Worm (Caenorhabditis elegans) whole organism, L3 larva: ENCODE data around the gene F49C12.3.

Experiments used
- fkh-10 ChIP-seq: sonication (generic microtip); optimal IDR thresholded peaks from 2 replicates; lab custom pipeline; 2017; ENCODE audit warnings: missing biosample characterization, missing genetic modification reagents, missing genetic modification characterization
- lin-15B ChIP-seq: fragments of 150-350 bp; optimal IDR thresholded peaks from 2 replicates; lab custom pipeline; 2014; ENCODE audit warnings: missing biosample characterization, missing genetic modification characterization
- nhr-76 ChIP-seq: fragments of 150-350 bp; sonication (generic microtip); optimal IDR thresholded peaks from 5 replicates; lab custom pipeline; 2014; ENCODE audit warnings: missing biosample characterization, missing genetic modification characterization
- nhr-77 ChIP-seq: fragments of 150-350 bp; optimal IDR thresholded peaks from 2 replicates; lab custom pipeline; 2014; ENCODE audit warnings: missing biosample characterization, missing genetic modification characterization
- sea-2 ChIP-seq: fragments of 150-350 bp; sonication (generic microtip); optimal IDR thresholded peaks from 4 replicates; lab custom pipeline; 2014; ENCODE audit warnings: missing biosample characterization, missing genetic modification reagents, missing genetic modification characterization
- tbx-2 ChIP-seq: sonication (generic microtip); optimal IDR thresholded peaks from 2 replicates; lab custom pipeline; 2016; ENCODE audit warnings: mild to moderate bottlenecking, missing genetic modification characterization, missing compliant biosample characterization
- ztf-11 ChIP-seq: fragments of 150-350 bp; optimal IDR thresholded peaks from 2 replicates; lab custom pipeline; 2014; ENCODE audit warnings: missing biosample characterization, missing genetic modification characterization

DNA sequence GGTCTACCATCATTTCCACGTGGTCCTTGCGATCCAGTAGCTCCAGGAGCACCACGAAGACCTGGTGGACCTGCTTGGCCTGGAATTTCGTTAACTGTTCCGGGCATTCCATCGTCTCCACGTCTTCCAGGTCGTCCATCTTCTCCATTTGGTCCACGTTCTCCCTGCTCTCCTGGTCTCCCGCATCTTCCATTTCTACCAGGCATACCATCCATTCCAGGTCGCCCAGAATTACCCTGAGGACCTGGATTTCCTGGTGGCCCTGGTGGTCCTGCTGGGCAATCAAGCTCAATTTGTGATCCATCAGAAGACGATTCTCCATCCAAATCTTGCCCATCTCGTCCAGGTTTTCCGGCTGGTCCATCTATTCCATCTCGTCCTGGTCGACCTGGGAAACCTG, 39.4 kb upstream of the F49C12.3 start:
- TF ChIP-seq sea-2 (GFP tag; lab: Kevin White, UChicago): no peak
- no peak for TF ChIP-seq nhr-76 (tag; lab: Kevin White, UChicago)
- no peak for TF ChIP-seq ztf-11
- no peak for TF ChIP-seq nhr-77 (tag; lab: Kevin White, UChicago)
- TF ChIP-seq fkh-10 (GFP tag; lab: Kevin White, UChicago): no peak
- no peak for TF ChIP-seq tbx-2 (tag; lab: Kevin White, UChicago)
- TF ChIP-seq lin-15B (tag; lab: Kevin White, UChicago): no peak
